Fruit fly (Drosophila melanogaster): ENCODE data around the gene FMRFaR.

Gene FMRFaR

DNA sequence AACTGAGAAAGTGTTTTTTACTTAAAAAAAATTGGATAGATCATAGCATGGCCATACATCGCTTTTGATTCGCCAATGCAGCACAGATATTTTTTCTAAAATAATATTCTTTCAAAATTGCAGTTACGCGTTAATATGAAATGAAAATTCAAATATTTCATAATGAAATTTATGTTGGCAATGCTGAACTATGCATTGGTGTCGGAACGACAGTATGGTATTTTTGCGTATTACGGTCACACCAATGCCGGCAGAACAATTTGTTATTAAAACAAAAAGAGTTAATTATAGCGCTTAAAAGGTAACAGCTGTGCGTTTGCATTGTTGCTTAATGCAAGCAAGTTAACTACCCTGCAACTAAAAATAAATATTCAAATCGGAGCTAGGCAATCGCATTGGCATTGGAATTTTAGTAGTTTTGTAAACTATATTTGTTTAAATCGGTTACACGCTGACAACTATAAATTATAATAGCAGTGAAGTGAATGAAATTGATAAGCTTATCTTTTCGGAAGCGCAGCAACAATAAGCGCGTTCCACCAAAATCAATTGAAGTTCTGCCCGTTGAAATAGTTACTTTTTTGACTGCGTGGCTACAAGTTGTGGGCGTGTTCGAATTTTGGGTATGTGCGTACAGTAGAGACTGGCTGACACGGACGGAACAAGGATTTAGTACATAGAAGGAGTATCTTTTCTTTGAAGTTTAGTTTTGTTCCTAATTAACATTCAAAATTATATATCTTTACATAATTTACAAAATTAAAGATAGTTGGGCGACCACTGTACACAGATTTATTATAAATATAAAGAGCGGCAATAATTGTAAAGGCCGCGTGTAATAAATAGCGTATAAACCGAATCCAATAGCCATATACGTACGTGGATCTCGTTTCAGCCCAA, 40.9 kb downstream of the FMRFaR start, which contains the start of gene Prx4 (continued):
- peak; percentile 28 for TF ChIP-seq Mad (GFP tag; optimal IDR thresholded peaks at IDR 0.05)
- peak; percentile 69 for TF ChIP-seq HLH3B (GFP tag; IDR thresholded peaks at IDR 0.05)
- TF ChIP-seq Side (GFP tag; optimal IDR thresholded peaks at IDR 0.05) = no peak
- peak; percentile 81 for TF ChIP-seq CG11456 (GFP tag; IDR thresholded peaks at IDR 0.05)
- TF ChIP-seq CG10274 (GFP tag; optimal IDR thresholded peaks at IDR 0.05) = no peak
- peak; percentile 50 for TF ChIP-seq Spps (tag; optimal IDR thresholded peaks at IDR 0.05)
- TF ChIP-seq CG11085 (GFP tag; IDR thresholded peaks at IDR 0.05) = peak; percentile 50; the same call in 1 of the 2 replicates
- TF ChIP-seq CG4854 (GFP tag; optimal IDR thresholded peaks at IDR 0.05) = no peak
- TF ChIP-seq Hr3 (GFP tag; optimal IDR thresholded peaks at IDR 0.05) = peak; percentile 57
- no peak for TF ChIP-seq tll (GFP tag; optimal IDR thresholded peaks at IDR 0.05)
- TF ChIP-seq CG34376 (GFP tag; optimal IDR thresholded peaks at IDR 0.05) = no peak
- peak; percentile 3 for TF ChIP-seq sug (tag; optimal IDR thresholded peaks at IDR 0.05)
- TF ChIP-seq Sox100B (GFP tag; optimal IDR thresholded peaks at IDR 0.05) = peak; percentile 49
- TF ChIP-seq cwo (GFP tag; optimal IDR thresholded peaks at IDR 0.05) = peak; percentile 66
- no peak for TF ChIP-seq zf30C (GFP tag; optimal IDR thresholded peaks at IDR 0.05)
- TF ChIP-seq ind (GFP tag; optimal IDR thresholded peaks at IDR 0.05) = peak; percentile 59
- no peak for TF ChIP-seq CG10431 (GFP tag; optimal IDR thresholded peaks at IDR 0.05)
- TF ChIP-seq Dll (GFP tag; IDR thresholded peaks at IDR 0.05; ENCODE audit: partially characterized antibody) = no peak
- peak; percentile 63 for TF ChIP-seq fd96Cb (tag; optimal IDR thresholded peaks at IDR 0.05)
- no peak for TF ChIP-seq bbx (GFP tag; IDR thresholded peaks at IDR 0.05; ENCODE audit: partially characterized antibody)
- TF ChIP-seq CG18599 (GFP tag; optimal IDR thresholded peaks at IDR 0.05) = peak; percentile 81
- TF ChIP-seq bowl (GFP tag; IDR thresholded peaks at IDR 0.05) = peak; percentile 37; the same call in 1 of the 2 replicates
- TF ChIP-seq CG6813 (GFP tag; optimal IDR thresholded peaks at IDR 0.05) = peak; percentile 38
- TF ChIP-seq CG7271 (tag; optimal IDR thresholded peaks at IDR 0.05) = no peak
- no peak for TF ChIP-seq CG10543 (GFP tag; optimal IDR thresholded peaks at IDR 0.05)
- peak; percentile 99 for TF ChIP-seq CG9215 (GFP tag; IDR thresholded peaks at IDR 0.05)
- peak; percentile 43; the same call in 1 of the 2 replicates for TF ChIP-seq CG8765 (GFP tag; IDR thresholded peaks at IDR 0.05)
- peak; percentile 19 for TF ChIP-seq CG7928 (GFP tag; optimal IDR thresholded peaks at IDR 0.05)
- peak; percentile 65 for TF ChIP-seq CG7372 (GFP tag; IDR thresholded peaks at IDR 0.05)
- TF ChIP-seq tna (GFP tag; IDR thresholded peaks at IDR 0.05; ENCODE audit: partially characterized antibody) = no peak
- no peak for TF ChIP-seq Nf-YC (tag; optimal IDR thresholded peaks at IDR 0.05)
- TF ChIP-seq CG13123 (GFP tag; optimal IDR thresholded peaks at IDR 0.05) = no peak
- TF ChIP-seq btn (GFP tag; optimal IDR thresholded peaks at IDR 0.05) = no peak
- TF ChIP-seq Ets97D (GFP tag; optimal IDR thresholded peaks at IDR 0.05) = no peak
- peak; percentile 51; the same call in 1 of the 2 replicates for TF ChIP-seq CG10321 (GFP tag; IDR thresholded peaks at IDR 0.05)
- no peak for TF ChIP-seq Sry-δ (GFP tag; optimal IDR thresholded peaks at IDR 0.05)
- peak; percentile 48; the same call in 1 of the 2 replicates for TF ChIP-seq wor (GFP tag; IDR thresholded peaks at IDR 0.05)
- TF ChIP-seq CG34422 (GFP tag; IDR thresholded peaks at IDR 0.05) = peak; percentile 74
- peak; percentile 54 for TF ChIP-seq Vsx1 (GFP tag; optimal IDR thresholded peaks at IDR 0.05)
- peak; percentile 78 for TF ChIP-seq Gug (GFP tag; IDR thresholded peaks at IDR 0.05)
- TF ChIP-seq Ravus (GFP tag; IDR thresholded peaks at IDR 0.05) = peak; percentile 19
- peak; percentile 72; the same call in 1 of the 2 replicates for TF ChIP-seq lmd (GFP tag; IDR thresholded peaks at IDR 0.05)
- TF ChIP-seq CG8281 (tag; optimal IDR thresholded peaks at IDR 0.05) = peak; percentile 47
- TF ChIP-seq Camta (GFP tag; optimal IDR thresholded peaks at IDR 0.05) = no peak
- TF ChIP-seq ci (GFP tag; IDR thresholded peaks at IDR 0.05) = peak; percentile 89
- peak in 1 of 2 experiments; percentile 72 for TF ChIP-seq Hr51 (GFP tag; optimal IDR thresholded peaks at IDR 0.05)
- TF ChIP-seq CG16863 (GFP tag; optimal IDR thresholded peaks at IDR 0.05) = no peak
- TF ChIP-seq dati (GFP tag; IDR thresholded peaks at IDR 0.05) = peak; percentile 24; the same call in 1 of the 2 replicates
